Fruit fly (Drosophila melanogaster) whole organism, embryonic: ENCODE data around the gene CG14507.

Source experiments
- Abd-B ChIP-seq: fragments of 200-800 bp; sonication (Bioruptor generic); optimal IDR thresholded peaks from 2 replicates; lab custom pipeline; 2018; ENCODE audit warnings: missing biosample characterization, mild to moderate bottlenecking, missing genetic modification characterization, moderate library complexity
- Adf1 ChIP-seq: fragments of 200-800 bp; sonication (Bioruptor generic); IDR thresholded peaks from 2 replicates; pipeline ENCODE4 v1.3.6; 2022; ENCODE audit warnings: missing biosample characterization, missing genetic modification characterization
- Atf-2 ChIP-seq: fragments of 200-800 bp; sonication (Bioruptor generic); optimal IDR thresholded peaks from 2 replicates; lab custom pipeline; 2016; ENCODE audit warnings: missing biosample characterization, missing genetic modification characterization
- Bteb2 ChIP-seq: fragments of 200-800 bp; sonication (Bioruptor generic); optimal IDR thresholded peaks from 2 replicates; lab custom pipeline; 2016; ENCODE audit warnings: missing biosample characterization, missing genetic modification characterization
- CG1024 ChIP-seq: fragments of 200-800 bp; sonication (Bioruptor generic); IDR thresholded peaks from 2 replicates; pipeline ENCODE4 v1.3.6; 2022; ENCODE audit warnings: missing biosample characterization, missing genetic modification characterization
- CG10462 ChIP-seq: fragments of 200-800 bp; sonication (Bioruptor generic); optimal IDR thresholded peaks from 2 replicates; lab custom pipeline; 2016; ENCODE audit warnings: missing biosample characterization, missing genetic modification characterization
- CG14965 ChIP-seq: fragments of 200-800 bp; sonication (Bioruptor generic); optimal IDR thresholded peaks from 2 replicates; lab custom pipeline; 2016; ENCODE audit warnings: missing biosample characterization, missing genetic modification characterization, borderline replicate concordance
- CG15696 ChIP-seq: fragments of 200-800 bp; sonication (Bioruptor generic); optimal IDR thresholded peaks from 2 replicates; lab custom pipeline; 2019; ENCODE audit warnings: missing biosample characterization, mild to moderate bottlenecking, missing genetic modification characterization, moderate library complexity
- CG1603 ChIP-seq: fragments of 200-800 bp; sonication (Bioruptor generic); optimal IDR thresholded peaks from 2 replicates; lab custom pipeline; 2019; ENCODE audit warnings: missing biosample characterization, mild to moderate bottlenecking, missing genetic modification characterization, moderate library complexity
- CG17186 ChIP-seq: fragments of 200-800 bp; sonication (Bioruptor generic); optimal IDR thresholded peaks from 3 replicates; lab custom pipeline; 2017; ENCODE audit warnings: missing biosample characterization, missing genetic modification reagents, missing genetic modification characterization
- CG17328 ChIP-seq: fragments of 200-800 bp; sonication (Bioruptor generic); IDR thresholded peaks from 2 replicates; pipeline ENCODE4 v1.3.6; 2022; ENCODE audit warnings: missing biosample characterization, missing genetic modification characterization
- CG17912 ChIP-seq: fragments of 200-800 bp; sonication (Bioruptor generic); optimal IDR thresholded peaks from 2 replicates; lab custom pipeline; 2018; ENCODE audit warnings: missing biosample characterization, mild to moderate bottlenecking, missing genetic modification characterization
- CG2120 ChIP-seq: fragments of 200-800 bp; sonication (Bioruptor generic); optimal IDR thresholded peaks from 3 replicates; lab custom pipeline; 2016; ENCODE audit warnings: missing biosample characterization, missing genetic modification characterization
- CG3995 ChIP-seq: fragments of 200-800 bp; sonication (Bioruptor generic); optimal IDR thresholded peaks from 3 replicates; lab custom pipeline; 2016; ENCODE audit warnings: missing biosample characterization, missing genetic modification characterization
- CG6689 ChIP-seq: fragments of 200-800 bp; sonication (Bioruptor generic); IDR thresholded peaks from 2 replicates; pipeline ENCODE4 v1.3.6; 2022; ENCODE audit warnings: missing biosample characterization, missing genetic modification characterization
- CG6854 ChIP-seq: fragments of 200-800 bp; sonication (Bioruptor generic); optimal IDR thresholded peaks from 3 replicates; lab custom pipeline; 2017; ENCODE audit warnings: missing biosample characterization, mild to moderate bottlenecking, missing genetic modification characterization
- CG8924 ChIP-seq: fragments of 200-800 bp; optimal IDR thresholded peaks from 3 replicates; lab custom pipeline; 2019; ENCODE audit warnings: missing biosample characterization, mild to moderate bottlenecking, missing genetic modification characterization, moderate library complexity
- CG9727 ChIP-seq: fragments of 200-800 bp; sonication (Bioruptor generic); optimal IDR thresholded peaks from 3 replicates; lab custom pipeline; 2017; ENCODE audit warnings: missing biosample characterization, mild to moderate bottlenecking, missing genetic modification characterization
- Dad ChIP-seq: fragments of 200-800 bp; sonication (Bioruptor generic); optimal IDR thresholded peaks from 3 replicates; lab custom pipeline; 2016; ENCODE audit warnings: missing biosample characterization, missing genetic modification characterization
- Dip3 ChIP-seq: fragments of 200-800 bp; sonication (Bioruptor generic); optimal IDR thresholded peaks from 3 replicates; lab custom pipeline; 2016; ENCODE audit warnings: missing biosample characterization, missing genetic modification characterization
- Dll ChIP-seq: fragments of 200-800 bp; sonication (Bioruptor generic); IDR thresholded peaks from 4 replicates; pipeline ENCODE4 v1.3.6; 2022; ENCODE audit warnings: missing biosample characterization, missing genetic modification characterization; ENCODE audit not compliant: partially characterized antibody
- Doc2 ChIP-seq: fragments of 200-800 bp; sonication (Bioruptor generic); IDR thresholded peaks from 2 replicates; pipeline ENCODE4 v1.3.6; 2022; ENCODE audit warnings: missing biosample characterization, missing genetic modification characterization
- Dref ChIP-seq: fragments of 200-800 bp; sonication (Bioruptor generic); IDR thresholded peaks from 2 replicates; pipeline ENCODE4 v1.3.6; 2022; ENCODE audit warnings: missing biosample characterization, missing genetic modification characterization
- Ets65A ChIP-seq: fragments of 200-800 bp; sonication (Bioruptor generic); peaks from one replicate; lab custom pipeline; 2016; ENCODE audit warnings: missing biosample characterization, missing genetic modification characterization
- GATAe ChIP-seq: fragments of 200-800 bp; sonication (Bioruptor generic); conservative IDR thresholded peaks from 2 replicates; pipeline ENCODE4 v1.3.6; 2022; ENCODE audit warnings: missing biosample characterization, missing genetic modification characterization
- Gug ChIP-seq: fragments of 200-800 bp; sonication (Bioruptor generic); IDR thresholded peaks from 4 replicates; pipeline ENCODE4 v1.3.6; 2022; ENCODE audit warnings: missing biosample characterization, missing genetic modification characterization
- HLH4C ChIP-seq: fragments of 200-800 bp; sonication (Bioruptor generic); IDR thresholded peaks from 3 replicates; pipeline ENCODE4 v1.3.6; 2022; ENCODE audit warnings: missing biosample characterization, missing genetic modification characterization; ENCODE audit not compliant: partially characterized antibody
- HLHmδ ChIP-seq: fragments of 200-800 bp; sonication (Bioruptor generic); optimal IDR thresholded peaks from 2 replicates; lab custom pipeline; 2018; ENCODE audit warnings: missing biosample characterization, mild to moderate bottlenecking, missing genetic modification characterization, moderate library complexity
- HmgD ChIP-seq: fragments of 200-800 bp; sonication (Bioruptor generic); optimal IDR thresholded peaks from 3 replicates; lab custom pipeline; 2016; ENCODE audit warnings: missing biosample characterization, missing genetic modification characterization
- HmgZ ChIP-seq: fragments of 200-800 bp; sonication (Bioruptor generic); optimal IDR thresholded peaks from 2 replicates; lab custom pipeline; 2018; ENCODE audit warnings: missing biosample characterization, mild to moderate bottlenecking, missing genetic modification characterization
- Lpt ChIP-seq: fragments of >200 bp; optimal IDR thresholded peaks from 2 replicates; lab custom pipeline; 2018; ENCODE audit warnings: missing biosample characterization, missing genetic modification characterization
- MBD-R2 ChIP-seq: fragments of 200-800 bp; sonication (Bioruptor generic); IDR thresholded peaks from 2 replicates; pipeline ENCODE4 v1.3.6; 2022; ENCODE audit warnings: missing biosample characterization, missing genetic modification characterization
- MTF-1 ChIP-seq: fragments of 200-800 bp; sonication (Bioruptor generic); optimal IDR thresholded peaks from 2 replicates; lab custom pipeline; 2018; ENCODE audit warnings: missing biosample characterization, mild to moderate bottlenecking, missing genetic modification characterization, borderline replicate concordance
- Myb ChIP-seq: fragments of 200-800 bp; sonication (Bioruptor generic); optimal IDR thresholded peaks from 2 replicates; lab custom pipeline; 2016; ENCODE audit warnings: missing biosample characterization, missing genetic modification characterization
- NFAT ChIP-seq: fragments of 200-800 bp; sonication (Bioruptor generic); IDR thresholded peaks from 2 replicates; pipeline ENCODE4 v1.3.6; 2022; ENCODE audit warnings: missing biosample characterization, missing genetic modification characterization
- PHDP ChIP-seq: fragments of 200-800 bp; sonication (Bioruptor generic); optimal IDR thresholded peaks from 3 replicates; lab custom pipeline; 2018; ENCODE audit warnings: missing biosample characterization, mild to moderate bottlenecking, missing genetic modification characterization, moderate library complexity
- Scr ChIP-seq: fragments of 200-800 bp; sonication (Bioruptor generic); IDR thresholded peaks from 2 replicates; pipeline ENCODE4 v1.3.6; 2022; ENCODE audit warnings: missing biosample characterization, missing genetic modification characterization; ENCODE audit not compliant: partially characterized antibody
- Stat92E ChIP-seq, 3 experiments: fragments of >200 bp in 2 of 3; fragments of 200-800 bp in 1 of 3; sonication (Bioruptor generic) in 1 of 3; optimal IDR thresholded peaks; 2 replicates each; lab custom pipeline; 2017 to 2019; ENCODE audit warnings: missing biosample characterization in 3 of 3, missing genetic modification characterization in 3 of 3, mild to moderate bottlenecking in 1 of 3, moderate library complexity in 1 of 3
- Xrp1 ChIP-seq: fragments of 200-800 bp; sonication (Bioruptor generic); IDR thresholded peaks from 2 replicates; pipeline ENCODE4 v1.3.6; 2022; ENCODE audit warnings: missing biosample characterization, missing genetic modification characterization
- bbx ChIP-seq: fragments of 200-800 bp; sonication (Bioruptor generic); IDR thresholded peaks from 2 replicates; pipeline ENCODE4 v1.3.6; 2022; ENCODE audit warnings: missing biosample characterization, missing genetic modification characterization; ENCODE audit not compliant: partially characterized antibody
- bcd ChIP-seq: fragments of 200-800 bp; sonication (Bioruptor generic); optimal IDR thresholded peaks from 2 replicates; lab custom pipeline; 2017; ENCODE audit warnings: missing biosample characterization, mild to moderate bottlenecking, missing genetic modification characterization
- crc ChIP-seq: fragments of 200-800 bp; sonication (Bioruptor generic); optimal IDR thresholded peaks from 2 replicates; lab custom pipeline; 2016; ENCODE audit warnings: missing biosample characterization, missing genetic modification characterization
- dysf ChIP-seq: fragments of 200-800 bp; sonication (Bioruptor generic); IDR thresholded peaks from 3 replicates; pipeline ENCODE4 v1.3.6; 2022; ENCODE audit warnings: missing biosample characterization, missing genetic modification characterization
- ham ChIP-seq: fragments of 200-800 bp; sonication (Bioruptor generic); IDR thresholded peaks from 2 replicates; pipeline ENCODE4 v1.3.6; 2022; ENCODE audit warnings: missing biosample characterization, missing genetic modification characterization
- mam ChIP-seq: fragments of 200-800 bp; sonication (Bioruptor generic); optimal IDR thresholded peaks from 3 replicates; lab custom pipeline; 2016; ENCODE audit warnings: missing biosample characterization, missing genetic modification characterization
- slbo ChIP-seq: fragments of 200-800 bp; sonication (Bioruptor generic); IDR thresholded peaks from 2 replicates; pipeline ENCODE4 v1.3.6; 2022; ENCODE audit warnings: missing biosample characterization, missing genetic modification characterization
- sqz ChIP-seq: fragments of 200-800 bp; sonication (Bioruptor generic); optimal IDR thresholded peaks from 3 replicates; lab custom pipeline; 2018; ENCODE audit warnings: missing biosample characterization, mild to moderate bottlenecking, missing genetic modification characterization
- ssp ChIP-seq: fragments of 200-800 bp; sonication (Bioruptor generic); IDR thresholded peaks from 2 replicates; pipeline ENCODE4 v1.3.6; 2022; ENCODE audit warnings: missing biosample characterization, missing genetic modification characterization
- stc ChIP-seq: fragments of 200-800 bp; sonication (Bioruptor generic); IDR thresholded peaks from 2 replicates; pipeline ENCODE4 v1.3.6; 2022; ENCODE audit warnings: missing biosample characterization, missing genetic modification characterization
- trem ChIP-seq: fragments of 200-800 bp; optimal IDR thresholded peaks from 3 replicates; lab custom pipeline; 2019; ENCODE audit warnings: missing biosample characterization, mild to moderate bottlenecking, missing genetic modification characterization, moderate library complexity
- ttk ChIP-seq: fragments of 200-800 bp; sonication (Bioruptor generic); IDR thresholded peaks from 2 replicates; pipeline ENCODE4 v2.1.2; 2022; ENCODE audit warnings: missing biosample characterization, missing genetic modification characterization
- usp ChIP-seq: fragments of >200 bp; optimal IDR thresholded peaks from 2 replicates; lab custom pipeline; 2017; ENCODE audit warnings: missing biosample characterization, missing genetic modification characterization

Gene CG14507

DNA sequence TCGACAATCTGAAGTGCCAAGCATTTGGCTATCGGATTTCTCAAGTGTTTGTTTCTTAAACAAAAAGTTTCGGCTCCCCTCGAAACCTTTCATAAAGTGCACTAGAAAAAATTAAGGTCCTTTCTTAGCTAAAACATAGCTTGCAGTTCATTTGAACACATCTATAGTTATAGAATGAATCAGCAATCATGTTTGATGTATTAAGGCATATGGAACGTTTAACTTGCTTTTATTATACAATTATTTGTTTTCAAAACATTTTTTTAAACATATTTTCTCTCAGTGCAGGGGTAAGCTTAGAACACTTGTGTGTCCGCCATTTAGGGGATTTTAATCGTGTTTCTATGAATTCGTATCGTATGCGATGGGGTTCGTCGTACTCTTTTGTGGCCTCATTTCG is 47.1 kb upstream of the CG14507 start (continued):
- TF ChIP-seq Dad (GFP tag; lab: Kevin White, UChicago) (no peak), usp (GFP tag; lab: Kevin White, UChicago) (no peak), Myb (GFP tag; lab: Kevin White, UChicago) (peak; percentile 14), HmgZ (tag; lab: Kevin White, UChicago) (peak; percentile 17), Abd-B (GFP tag; lab: Kevin White, UChicago) (peak; percentile 43), bcd (GFP tag; lab: Kevin White, UChicago) (peak; percentile 36), Stat92E (GFP tag; optimal IDR thresholded peaks at IDR 0.05; lab: Kevin White, UChicago) (peak in 1 of 3 experiments; percentile 89), MBD-R2 (GFP tag; lab: Robert Waterston, UW) (no peak), CG14965 (GFP tag; lab: Kevin White, UChicago) (no peak), CG10462 (GFP tag; lab: Kevin White, UChicago) (no peak), CG9727 (GFP tag; lab: Kevin White, UChicago) (peak; percentile 71), CG2120 (GFP tag; lab: Kevin White, UChicago) (no peak), CG1024 (GFP tag; lab: Robert Waterston, UW) (0 out of 2 replicates have a peak, but pooled peaks have one; percentile 33), Atf-2 (GFP tag; lab: Kevin White, UChicago) (peak; percentile 25), Bteb2 (GFP tag; lab: Kevin White, UChicago) (no peak), mam (peak; percentile 39), CG17328 (peak; percentile 77), CG6854 (no peak), CG1603 (tag; lab: Kevin White, UChicago) (peak; percentile 56), Scr (GFP tag; lab: Robert Waterston, UW) (no peak), ttk (GFP tag; lab: Robert Waterston, UW) (peak; percentile 26; the same call in 1 of the 2 replicates), CG8924 (tag; lab: Kevin White, UChicago) (peak; percentile 76), crc (GFP tag; lab: Kevin White, UChicago) (no peak), slbo (peak; percentile 63), GATAe (no peak), Dref (GFP tag; lab: Robert Waterston, UW) (no peak), dysf (GFP tag; lab: Robert Waterston, UW) (peak; percentile 70), ham (no peak), HLH4C (no peak), stc (GFP tag; lab: Robert Waterston, UW) (peak; percentile 54; the same call in 1 of the 2 replicates), PHDP (tag; lab: Kevin White, UChicago) (peak; percentile 77), CG17912 (GFP tag; lab: Kevin White, UChicago) (no peak), Adf1 (no peak), Lpt (GFP tag; lab: Kevin White, UChicago) (no peak), CG3995 (GFP tag; lab: Kevin White, UChicago) (no peak), Dip3 (no peak), MTF-1 (peak; percentile 7), HLHmδ (GFP tag; lab: Kevin White, UChicago) (no peak), CG6689 (GFP tag; lab: Robert Waterston, UW) (peak; percentile 64), Ets65A (no peak), Xrp1 (peak; percentile 80), sqz (GFP tag; lab: Kevin White, UChicago) (peak; percentile 44), ssp (peak; percentile 36; the same call in 1 of the 2 replicates), Dll (GFP tag; lab: Robert Waterston, UW) (no peak), Doc2 (GFP tag; lab: Robert Waterston, UW) (no peak), CG15696 (peak; percentile 32), Gug (no peak), HmgD (GFP tag; lab: Kevin White, UChicago) (no peak), NFAT (GFP tag; lab: Robert Waterston, UW) (no peak), bbx (GFP tag; lab: Robert Waterston, UW) (no peak), CG17186 (peak; percentile 0), trem (peak; percentile 82)
